Worm (Caenorhabditis elegans) whole organism, L1 larva: Measurements from ENCODE around the gene ubc-17.

Source experiments
- alr-1 ChIP-seq: fragments of 200-800 bp; sonication (Bioruptor generic); optimal IDR thresholded peaks from 2 replicates; lab custom pipeline; 2018; ENCODE audit warnings: borderline replicate concordance, mild to moderate bottlenecking, missing genetic modification characterization, missing compliant biosample characterization
- ama-1 ChIP-seq: fragments of 150-350 bp; optimal IDR thresholded peaks from 2 replicates; lab custom pipeline; 2014
- elt-2 ChIP-seq: sonication (generic microtip); optimal IDR thresholded peaks from 2 replicates; lab custom pipeline; 2016; ENCODE audit warnings: missing genetic modification characterization, mild to moderate bottlenecking, inconsistent platforms, missing compliant biosample characterization, missing genetic modification reagents
- lsy-2 ChIP-seq, 2 experiments: fragments of 150-350 bp; optimal IDR thresholded peaks; 2 replicates each; lab custom pipeline; 2014; ENCODE audit warnings: missing biosample characterization in 2 of 2, missing genetic modification characterization in 2 of 2
- nhr-237 ChIP-seq: fragments of 150-350 bp; optimal IDR thresholded peaks from 2 replicates; lab custom pipeline; 2014; ENCODE audit warnings: missing biosample characterization, missing genetic modification characterization
- unc-130 ChIP-seq: fragments of 150-350 bp; optimal IDR thresholded peaks from 2 replicates; lab custom pipeline; 2017; ENCODE audit warnings: missing biosample characterization, missing genetic modification characterization, inconsistent platforms
- ztf-11 ChIP-seq, 2 experiments: sonication (generic microtip); optimal IDR thresholded peaks; 2 replicates each; lab custom pipeline; 2016 to 2017; ENCODE audit warnings: missing genetic modification characterization in 2 of 2, missing biosample characterization in 1 of 2, missing compliant biosample characterization in 1 of 2

DNA sequence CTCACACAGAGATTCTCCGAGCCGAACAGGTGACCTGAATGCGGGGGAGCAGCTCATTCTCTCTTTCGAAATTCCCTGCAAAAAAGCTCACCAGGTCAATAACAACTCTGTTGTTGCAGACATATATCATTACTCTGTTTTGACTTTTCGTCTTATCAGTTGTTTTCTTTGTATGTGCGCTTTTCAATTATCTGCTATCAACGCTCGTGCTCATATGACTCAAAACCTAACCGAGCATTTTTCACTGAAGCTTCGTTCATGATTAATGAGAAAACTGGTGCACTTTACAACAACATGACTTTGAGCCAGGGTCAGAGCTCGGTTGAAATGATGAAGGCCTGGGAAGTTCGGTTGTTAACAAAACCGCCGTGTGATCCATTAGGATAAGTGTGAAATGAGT, 26.1 kb downstream of the ubc-17 start:
- TF ChIP-seq ztf-11 (tag; optimal IDR thresholded peaks at IDR 0.05; lab: Kevin White, UChicago) = no peak
- no peak for TF ChIP-seq lsy-2 (tag; optimal IDR thresholded peaks at IDR 0.05; lab: Kevin White, UChicago)
- TF ChIP-seq unc-130 (tag; lab: Kevin White, UChicago) = no peak
- TF ChIP-seq alr-1 (tag; lab: Kevin White, UChicago) = no peak
- TF ChIP-seq ama-1 (lab: Kevin White, UChicago) = no peak
- TF ChIP-seq nhr-237 (tag; lab: Kevin White, UChicago) = no peak
- no peak for TF ChIP-seq elt-2 (tag; lab: Kevin White, UChicago)
